Worm (Caenorhabditis elegans) whole organism, late embryonic: ENCODE results near the gene pcs-1.

ENCODE experiments used
- ceh-34 ChIP-seq: sonication (generic microtip); optimal IDR thresholded peaks from 2 replicates; lab custom pipeline; 2016; ENCODE audit warnings: mild to moderate bottlenecking, missing genetic modification characterization, missing compliant biosample characterization
- dmd-4 ChIP-seq: sonication (generic microtip); optimal IDR thresholded peaks from 2 replicates; lab custom pipeline; 2016; ENCODE audit warnings: borderline replicate concordance, missing genetic modification characterization, missing compliant biosample characterization
- fkh-10 ChIP-seq: fragments of 150-350 bp; optimal IDR thresholded peaks from 2 replicates; lab custom pipeline; 2014; ENCODE audit warnings: missing biosample characterization, missing genetic modification reagents, missing genetic modification characterization
- fkh-6 ChIP-seq: sonication (generic microtip); optimal IDR thresholded peaks from 2 replicates; lab custom pipeline; 2016; ENCODE audit warnings: missing genetic modification characterization, missing compliant biosample characterization
- sox-4 ChIP-seq: sonication (generic microtip); optimal IDR thresholded peaks from 2 replicates; lab custom pipeline; 2017; ENCODE audit warnings: mild to moderate bottlenecking, missing genetic modification characterization, inconsistent platforms, missing compliant biosample characterization
- syd-9 ChIP-seq: sonication (generic microtip); optimal IDR thresholded peaks from 2 replicates; lab custom pipeline; 2016; ENCODE audit warnings: mild to moderate bottlenecking, missing genetic modification characterization, moderate library complexity, missing compliant biosample characterization
- unc-86 ChIP-seq: sonication (generic microtip); optimal IDR thresholded peaks from 2 replicates; lab custom pipeline; 2016; ENCODE audit warnings: missing genetic modification characterization, missing compliant biosample characterization

DNA sequence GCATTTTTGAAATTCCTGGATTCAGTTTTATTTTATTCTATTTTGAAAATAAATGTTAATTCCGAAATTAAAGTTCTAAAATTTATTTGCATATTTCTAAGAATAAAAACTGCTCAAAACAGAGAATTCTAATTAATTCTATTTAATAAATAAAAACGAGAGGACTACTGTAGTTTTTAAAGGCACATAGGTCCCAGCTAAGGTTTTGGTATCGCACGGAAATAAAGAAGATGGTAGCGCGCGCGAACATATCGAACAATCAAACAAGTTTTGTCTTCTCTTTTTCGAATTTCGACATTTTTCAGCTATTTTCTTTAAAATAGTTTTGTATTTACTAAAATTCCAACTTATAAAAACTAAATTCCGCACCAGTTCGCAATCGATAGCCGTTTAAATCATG, 321 bp upstream of the pcs-1 start:
- TF ChIP-seq dmd-4 (tag; lab: Kevin White, UChicago) (no peak), fkh-6 (no peak), fkh-10 (GFP tag; lab: Kevin White, UChicago) (no peak), syd-9 (tag; lab: Kevin White, UChicago) (no peak), sox-4 (no peak), ceh-34 (tag; lab: Kevin White, UChicago) (no peak), unc-86 (tag; lab: Kevin White, UChicago) (no peak)
